Worm (Caenorhabditis elegans) whole organism, dauer: ENCODE measurements around the gene igdb-1.
"Not testable (repeated sequence)": the region's sequence is repeated elsewhere in the genome, so short reads cannot be mapped to it uniquely, and the experiment has no call there.

ENCODE experiments used
- unc-62 ChIP-seq: sonication (generic microtip); optimal IDR thresholded peaks from 2 replicates; lab custom pipeline; 2017; ENCODE audit warnings: missing biosample characterization, missing genetic modification reagents, missing genetic modification characterization

Gene igdb-1

DNA sequence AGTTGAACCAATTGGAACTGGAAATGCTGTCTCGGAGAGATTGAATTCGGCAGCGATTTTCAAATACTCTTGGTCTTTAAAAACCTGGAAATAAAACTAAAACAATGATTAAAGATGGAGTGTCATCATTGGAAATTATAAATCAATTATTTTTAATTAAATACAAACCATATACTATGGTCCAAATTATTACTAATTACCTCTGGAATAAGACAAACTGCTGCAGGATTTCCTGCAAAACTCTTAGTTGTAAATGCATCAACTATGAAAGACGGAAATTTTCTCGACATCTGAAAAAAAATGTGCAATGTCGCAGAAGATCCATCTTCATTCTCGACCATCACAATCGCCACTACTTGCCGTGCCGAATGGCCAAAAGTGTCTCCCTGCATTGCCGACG is at the start of gene igdb-1:
TSS of gene igdb-1 (plus strand) at position 301 of the 400 bp plus-strand sequence.
- TF ChIP-seq unc-62 (GFP tag; lab: Kevin White, UChicago): not testable (repeated sequence)

DNA sequence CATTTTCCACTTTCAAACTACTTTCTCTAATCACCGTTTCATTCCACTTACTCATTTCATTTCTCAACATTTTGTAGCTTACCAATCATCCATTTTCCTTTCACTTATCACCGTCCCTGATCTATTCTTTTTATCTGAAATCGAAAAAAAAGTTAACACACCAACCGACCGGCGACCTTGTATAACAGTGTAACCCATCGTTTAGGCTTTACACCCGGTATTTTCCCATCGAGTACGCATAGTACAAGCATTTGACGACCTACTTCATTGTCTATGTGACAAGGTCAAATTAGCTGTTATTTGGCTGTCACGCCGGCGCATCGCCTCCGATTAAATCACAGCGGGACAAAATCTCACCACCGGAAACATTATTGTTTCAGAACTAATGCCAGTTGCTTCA is 49.3 kb upstream of the igdb-1 start:
- TF ChIP-seq unc-62 (GFP tag; lab: Kevin White, UChicago): no peak

DNA sequence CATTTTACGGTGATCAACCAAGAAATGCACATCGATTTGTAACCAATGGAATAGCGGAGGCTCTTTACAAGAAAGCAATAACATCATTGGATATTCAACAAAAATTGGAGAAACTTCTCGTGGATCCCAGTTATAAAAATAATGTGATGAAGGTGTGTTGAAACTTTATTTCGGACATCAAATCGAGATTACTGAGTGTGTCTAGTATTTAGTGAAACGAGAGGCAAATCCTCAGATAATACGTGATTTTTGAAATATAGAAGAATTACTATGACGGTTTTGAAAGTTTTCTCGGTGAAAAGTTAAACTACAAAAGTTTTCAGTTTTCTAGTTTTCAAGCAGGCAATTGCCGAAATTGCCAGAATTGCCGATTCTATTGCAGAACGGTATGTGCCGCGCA is 47.1 kb upstream of the igdb-1 start:
- no peak for TF ChIP-seq unc-62 (GFP tag; lab: Kevin White, UChicago)

DNA sequence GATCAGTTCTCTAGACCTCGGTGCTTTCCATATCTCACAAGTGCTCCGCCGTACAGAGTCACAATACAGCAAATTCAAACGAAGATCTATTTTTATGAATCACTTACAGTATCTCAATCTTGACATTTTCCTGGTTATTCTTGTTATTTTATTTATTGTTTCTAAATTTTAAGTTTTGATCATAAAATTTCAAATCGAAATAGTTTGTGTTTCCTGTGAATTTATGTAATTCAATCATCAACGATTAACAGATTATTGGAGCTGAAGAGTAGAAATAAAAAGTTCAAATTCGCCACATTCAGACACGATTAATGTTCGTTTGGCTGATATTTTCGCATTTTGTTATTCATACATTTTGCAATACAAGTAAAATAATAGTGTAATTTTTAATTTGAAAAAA is 46.5 kb upstream of the igdb-1 start, which contains the start of gene clec-184:
TSS of gene clec-184 (plus strand) at position 301 of the 400 bp plus-strand sequence.
- TF ChIP-seq unc-62 (GFP tag; lab: Kevin White, UChicago): no peak

DNA sequence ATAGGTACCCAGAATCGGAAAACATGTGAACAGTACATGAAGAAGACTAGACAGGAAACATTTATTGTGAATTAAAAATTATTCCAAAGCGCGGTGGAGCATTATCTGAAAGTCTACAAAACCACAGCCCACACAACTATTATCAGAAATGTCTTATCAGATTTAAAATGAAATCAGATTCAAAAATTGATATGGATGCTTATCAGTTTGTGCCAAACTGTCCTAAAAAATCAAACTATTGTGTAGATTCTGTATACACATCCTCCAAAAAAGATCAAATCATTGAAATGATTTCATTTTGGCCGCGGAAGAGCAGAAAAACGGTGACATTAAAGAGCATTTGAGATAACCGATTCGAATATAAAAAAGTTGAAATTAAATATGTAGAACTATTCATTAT is 43.4 kb upstream of the igdb-1 start, which contains the start of gene irg-4:
TSS of gene irg-4 (plus strand) at position 392 of the 400 bp plus-strand sequence.
- TF ChIP-seq unc-62 (GFP tag; lab: Kevin White, UChicago): no peak

DNA sequence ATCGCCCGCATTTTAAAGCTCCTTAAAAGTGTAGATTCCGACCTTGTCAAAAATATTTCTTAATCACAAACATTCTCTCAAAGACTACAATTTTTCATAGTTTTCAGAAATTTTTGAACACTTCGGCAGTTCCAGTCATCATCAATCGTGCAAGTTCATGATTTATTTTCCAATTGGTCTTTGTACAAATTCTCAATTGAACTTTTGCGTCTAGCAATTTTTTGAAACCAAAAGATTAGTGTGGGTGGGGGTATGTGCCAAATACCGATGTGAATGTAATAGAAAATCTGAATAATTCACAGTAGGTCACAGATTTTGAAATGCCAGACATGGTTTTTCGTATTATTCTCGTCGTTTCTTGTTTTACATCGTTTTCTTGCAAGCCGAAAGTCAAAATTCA is 40.5 kb upstream of the igdb-1 start, which contains the start of gene clec-185:
TSS of gene clec-185 (plus strand) at position 301 of the 400 bp plus-strand sequence.
- no peak for TF ChIP-seq unc-62 (GFP tag; lab: Kevin White, UChicago)

DNA sequence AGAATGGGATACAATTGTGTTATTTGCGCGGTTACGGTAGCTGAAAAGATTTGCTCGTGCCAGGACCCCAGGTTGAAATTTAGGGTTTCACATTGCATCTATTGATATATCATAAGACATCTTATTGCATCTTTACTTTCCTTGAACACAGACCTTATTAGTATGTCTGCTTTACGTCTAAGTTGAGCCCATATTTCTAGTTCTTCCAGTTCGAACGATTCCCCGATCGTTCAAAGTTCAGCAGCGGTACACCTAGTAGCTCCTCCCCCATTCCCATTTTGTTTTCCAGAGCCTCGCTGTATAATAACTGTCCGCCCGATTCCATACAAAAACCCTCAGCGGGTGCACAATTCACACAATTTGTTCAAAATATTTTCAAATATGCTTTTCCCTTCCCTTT is 37.1 kb upstream of the igdb-1 start, which contains the start of gene C25G4.17:
TSS of gene C25G4.17 (plus strand) at position 301 of the 400 bp plus-strand sequence.
- no peak for TF ChIP-seq unc-62 (GFP tag; lab: Kevin White, UChicago)

DNA sequence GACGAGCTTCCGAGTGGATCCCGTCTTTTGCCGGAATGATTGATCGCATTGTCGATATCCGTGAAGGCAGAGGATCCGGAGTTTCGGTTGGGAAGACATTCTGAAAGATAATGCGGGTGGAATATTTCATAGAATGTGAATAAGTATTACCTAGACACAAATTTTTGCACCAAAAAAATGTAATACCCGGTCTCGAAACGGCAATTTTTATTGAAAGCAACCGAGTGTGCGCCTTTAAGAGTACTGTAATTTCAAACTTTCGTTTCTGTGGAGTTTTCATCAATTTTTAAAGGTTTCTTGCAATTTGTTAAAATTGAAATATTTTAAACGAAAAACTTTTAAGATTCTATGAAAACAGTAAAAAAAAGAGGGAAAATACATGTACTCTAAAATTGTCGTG is 34.9 kb upstream of the igdb-1 start, which contains the start of gene C25G4.2:
TSS of gene C25G4.2 (minus strand) at position 100 of the 400 bp plus-strand sequence.
- TF ChIP-seq unc-62 (GFP tag; lab: Kevin White, UChicago): no peak

DNA sequence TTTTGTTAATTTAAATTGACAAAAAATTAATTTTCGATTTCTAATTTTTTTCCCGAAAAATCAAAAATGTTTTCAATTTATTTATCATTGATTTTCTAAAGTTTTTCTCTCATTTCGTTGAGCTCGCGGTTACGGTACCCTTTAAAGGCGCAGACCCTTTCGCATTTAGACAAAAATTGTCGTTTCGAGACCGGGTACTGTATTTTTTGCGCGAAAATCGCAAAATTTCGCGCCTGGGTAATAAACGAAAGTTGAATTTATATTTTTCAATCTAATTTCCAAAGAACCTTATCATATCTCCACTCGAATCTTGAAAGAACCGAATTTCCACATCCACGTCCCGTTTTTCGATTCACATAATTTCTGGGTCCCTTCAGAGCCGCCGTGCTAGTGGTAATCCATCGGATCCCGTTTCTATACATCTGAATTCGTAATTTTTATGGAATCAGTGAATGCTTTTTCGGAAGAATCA is 33.3 kb upstream of the igdb-1 start, which contains the start of gene C25G4.3:
TSS of gene C25G4.3 (minus strand) at position 422 of the 472 bp plus-strand sequence.
- TF ChIP-seq unc-62 (GFP tag; lab: Kevin White, UChicago): no peak

DNA sequence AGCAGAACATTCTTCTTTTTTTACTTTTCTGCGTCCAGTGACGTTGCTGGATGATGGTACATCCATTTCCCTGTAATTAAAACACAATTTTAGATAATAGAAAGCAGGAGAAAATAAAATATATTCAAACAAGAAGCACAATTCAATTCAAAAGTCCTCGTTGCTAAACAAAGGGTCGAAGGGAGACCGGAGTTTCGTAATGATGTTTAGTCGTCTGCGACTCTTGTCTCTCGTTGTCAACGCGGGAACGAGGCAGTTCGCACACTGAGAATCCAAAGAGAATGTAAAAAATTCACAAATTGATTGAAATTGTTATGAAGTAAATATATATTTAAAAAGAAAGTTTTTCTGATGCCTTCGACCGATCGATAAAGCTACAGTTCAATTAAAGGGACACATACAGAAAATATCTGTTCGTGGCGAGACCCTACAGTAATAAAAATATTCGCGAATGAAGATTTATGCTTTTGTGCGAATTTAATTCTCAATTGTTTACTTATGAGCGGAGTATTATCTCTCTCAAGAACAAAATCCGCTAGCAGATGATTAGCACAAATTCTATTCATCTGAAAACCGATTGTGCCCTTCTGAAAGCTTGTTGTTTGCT is 27.5 kb upstream of the igdb-1 start, which contains the start of gene dpy-26:
TSS of gene dpy-26 (minus strand) at position 111 of the 607 bp plus-strand sequence.
- no peak for TF ChIP-seq unc-62 (GFP tag; lab: Kevin White, UChicago)

DNA sequence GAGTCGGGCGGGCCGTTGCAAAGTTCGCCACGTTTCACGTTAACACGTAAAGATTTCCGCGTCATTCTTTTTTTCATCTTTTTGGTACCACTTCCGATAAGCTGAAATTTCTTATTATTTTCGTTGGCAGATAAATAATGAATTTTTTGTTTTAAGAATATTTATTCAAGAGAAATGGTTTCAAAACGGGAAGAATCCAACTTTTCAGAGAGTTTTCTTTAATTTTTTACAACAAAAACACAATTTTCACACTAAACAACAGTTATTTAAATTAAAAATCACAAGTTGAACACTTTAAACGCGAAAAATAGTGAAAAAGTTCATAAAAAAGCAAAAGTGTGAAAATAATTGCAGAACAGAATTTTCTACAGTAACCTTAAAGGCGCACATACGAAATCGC is 24.7 kb upstream of the igdb-1 start, which contains the start of gene spe-44:
TSS of gene spe-44 (minus strand) at position 101 of the 400 bp plus-strand sequence.
- no peak for TF ChIP-seq unc-62 (GFP tag; lab: Kevin White, UChicago)

DNA sequence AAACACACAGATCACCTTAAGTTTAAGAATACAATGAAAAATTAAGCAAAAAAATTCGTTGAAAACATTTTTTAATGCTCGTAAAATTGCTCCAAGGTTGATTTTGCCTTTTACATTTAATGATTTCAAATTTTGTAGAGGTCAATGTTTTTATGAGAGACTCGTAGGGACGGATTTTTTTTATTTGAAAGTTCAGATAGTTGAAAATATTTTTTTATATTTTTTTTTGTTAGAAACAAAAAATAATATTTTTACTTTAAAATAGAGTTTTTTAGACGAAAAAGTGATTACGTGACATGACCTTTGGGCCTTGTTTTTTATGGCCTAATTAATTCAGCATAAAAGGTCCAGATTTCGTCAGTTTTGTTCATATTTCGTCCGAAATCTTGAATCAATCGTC is 24.1 kb upstream of the igdb-1 start, which contains the start of gene smz-1:
TSS of gene smz-1 (plus strand) at position 301 of the 400 bp plus-strand sequence.
- TF ChIP-seq unc-62 (GFP tag; lab: Kevin White, UChicago): no peak

DNA sequence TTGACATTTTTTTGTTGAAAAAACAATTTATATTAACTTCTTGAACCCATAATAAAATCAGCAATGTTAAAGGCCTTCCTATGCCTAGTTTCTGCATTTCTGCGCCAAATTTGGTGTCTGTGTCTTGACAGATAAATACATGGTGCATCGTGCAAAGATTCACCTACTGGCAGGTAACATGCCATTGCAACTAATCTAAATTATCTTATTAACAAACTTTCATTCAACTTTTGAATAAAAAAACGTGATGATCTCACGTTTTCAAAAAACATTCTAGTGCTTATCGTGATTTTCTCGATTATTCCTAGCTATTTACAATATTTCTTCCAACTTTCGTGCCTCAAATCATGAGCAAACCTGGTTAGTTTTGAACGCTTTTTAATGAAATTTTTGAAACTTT is 22.2 kb upstream of the igdb-1 start, which contains the start of gene C25G4.7:
TSS of gene C25G4.7 (plus strand) at position 301 of the 400 bp plus-strand sequence.
- no peak for TF ChIP-seq unc-62 (GFP tag; lab: Kevin White, UChicago)

DNA sequence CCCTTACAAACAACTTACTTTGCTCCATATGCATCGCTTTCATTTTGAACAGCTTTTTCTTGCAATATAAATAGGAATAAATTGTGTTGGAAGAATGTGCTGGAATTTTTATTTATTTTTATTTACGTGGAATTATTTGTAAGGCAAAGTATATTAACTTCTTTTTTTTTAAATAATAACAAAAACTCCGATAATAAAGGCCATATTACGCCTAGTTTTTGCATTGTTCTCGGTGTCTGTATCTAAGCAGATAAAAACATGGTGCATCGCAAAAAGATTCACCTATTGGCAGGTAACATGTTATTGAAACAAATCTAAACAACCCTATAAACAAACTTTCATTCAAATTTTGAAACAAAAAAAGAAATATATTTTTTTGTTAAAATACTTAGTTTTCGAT is 15.4 kb upstream of the igdb-1 start, which contains the start of gene C25G4.8:
TSS of gene C25G4.8 (minus strand) at position 101 of the 400 bp plus-strand sequence.
- no peak for TF ChIP-seq unc-62 (GFP tag; lab: Kevin White, UChicago)

DNA sequence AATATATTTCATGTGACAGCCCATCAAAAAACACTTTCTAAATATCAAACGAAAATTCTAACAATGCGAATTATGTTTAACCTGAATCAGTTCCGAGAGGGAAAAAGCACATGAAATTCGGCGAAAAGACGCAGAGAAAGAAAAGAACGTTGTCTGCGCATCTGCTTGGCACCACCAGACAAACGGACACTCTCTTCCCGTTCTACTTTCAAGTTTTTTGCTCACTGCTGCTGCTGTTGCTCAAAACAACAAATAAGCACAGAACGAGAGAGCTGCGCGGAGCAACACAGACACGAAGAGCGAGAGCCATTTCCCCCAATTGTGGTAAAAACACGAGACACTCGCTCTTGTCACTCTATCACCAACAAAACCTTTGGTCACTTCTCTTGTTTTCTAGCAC is 14.0 kb upstream of the igdb-1 start:
- TF ChIP-seq unc-62 (GFP tag; lab: Kevin White, UChicago): no peak

DNA sequence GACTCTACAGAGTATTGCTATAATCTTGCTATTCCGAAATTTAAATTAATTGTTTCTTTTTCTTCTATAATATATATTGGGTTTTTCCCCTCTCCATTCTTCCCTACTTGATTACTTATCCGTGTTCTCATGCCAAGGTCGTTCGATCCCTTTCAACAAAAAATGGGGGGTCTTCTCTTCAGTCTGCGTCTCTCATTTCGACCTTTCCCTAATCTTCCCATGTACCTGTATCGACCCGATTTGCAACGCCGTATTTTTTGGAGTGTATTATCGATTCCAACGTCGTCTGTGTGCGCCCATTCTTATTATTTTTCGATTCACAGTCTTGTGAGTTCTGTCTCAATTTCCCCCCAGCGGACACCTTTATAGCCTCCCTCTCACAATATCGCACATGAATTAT is 11.1 kb upstream of the igdb-1 start:
- TF ChIP-seq unc-62 (GFP tag; lab: Kevin White, UChicago): no peak
